Worm (Caenorhabditis elegans) whole organism, L4/young adult: ENCODE data around the gene C09H10.5.

Experiments
- dao-5 ChIP-seq: sonication (generic microtip); optimal IDR thresholded peaks from 2 replicates; lab custom pipeline; 2016; ENCODE audit warnings: missing genotype, missing genetic modification characterization, moderate library complexity, missing compliant biosample characterization
- him-1 ChIP-seq: sonication (generic microtip); optimal IDR thresholded peaks from 2 replicates; lab custom pipeline; 2016; ENCODE audit warnings: missing genotype, missing genetic modification reagents, missing genetic modification characterization, missing compliant biosample characterization

DNA sequence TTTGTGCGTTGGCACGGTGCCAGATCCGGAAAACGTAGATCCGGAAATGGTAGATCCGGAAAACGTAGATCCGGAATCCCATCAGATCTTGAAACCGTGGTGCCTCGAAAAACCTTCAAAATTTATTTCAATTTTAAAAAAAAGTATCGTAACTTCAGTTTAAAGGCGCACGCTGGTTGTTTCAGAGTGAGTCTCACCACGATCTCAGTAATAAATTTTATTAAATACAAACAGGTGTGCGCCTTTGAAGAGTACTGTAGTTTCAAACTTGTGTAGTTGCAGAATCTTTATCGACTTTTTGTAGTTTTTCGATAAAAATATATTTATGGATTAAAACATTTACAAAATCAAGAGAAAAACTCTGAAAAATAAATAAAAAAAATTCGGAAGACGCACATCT is 52.9 kb downstream of the C09H10.5 start:
- TF ChIP-seq dao-5 (tag; lab: Kevin White, UChicago) (no peak), him-1 (no peak)
